Fruit fly (Drosophila melanogaster): ENCODE results near the gene CG4025.

The CG4025 gene

DNA sequence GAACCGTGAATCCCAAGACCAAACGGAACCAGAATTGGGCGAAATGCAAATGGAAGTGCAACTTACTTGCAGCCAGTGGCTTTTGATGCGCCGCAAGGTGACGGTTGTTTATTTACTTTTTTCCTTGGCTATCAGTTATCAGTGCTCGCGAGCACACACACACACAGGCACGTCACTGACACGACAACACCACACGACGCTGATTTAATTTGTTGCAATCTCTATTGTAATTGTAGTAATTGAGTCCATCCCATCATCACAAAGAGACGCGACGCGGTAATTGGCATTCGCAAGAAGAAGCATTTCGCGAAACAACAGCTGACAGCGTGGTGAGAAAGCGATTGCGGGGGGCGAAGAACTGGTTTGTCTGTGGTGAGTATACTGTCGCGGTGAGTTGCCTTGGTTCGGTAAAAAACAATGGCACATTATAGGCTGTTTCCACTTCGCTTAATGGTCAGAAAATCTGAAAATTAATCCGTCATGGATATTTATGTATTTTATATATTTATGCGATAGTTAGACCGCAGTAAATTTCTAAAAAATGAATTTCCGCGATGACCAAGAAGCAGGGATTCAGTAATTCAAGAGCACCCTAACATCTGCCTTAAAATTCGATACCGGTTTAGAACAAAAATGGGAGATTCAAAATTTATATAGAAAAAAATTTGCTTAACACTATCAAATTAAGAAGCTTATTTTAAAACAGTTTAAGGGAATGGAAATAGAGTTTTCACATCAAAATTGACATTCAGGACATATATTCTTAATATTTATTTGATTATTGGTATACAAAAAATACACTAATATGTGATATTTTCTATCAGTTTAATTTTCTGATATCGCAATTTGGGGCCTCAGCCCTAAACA, 34.6 kb upstream of the CG4025 start, which contains the start of the genes Actn and usp (continued):
- TF ChIP-seq CG6163 (GFP tag; IDR thresholded peaks at IDR 0.05) (peak; percentile 43; the same call in 1 of the 3 replicates), Hr39 (GFP tag; optimal IDR thresholded peaks at IDR 0.05) (peak; percentile 8), Ets21C (GFP tag; optimal IDR thresholded peaks at IDR 0.05) (no peak), CG7368 (GFP tag; optimal IDR thresholded peaks at IDR 0.05) (no peak), CG10631 (GFP tag; optimal IDR thresholded peaks at IDR 0.05) (peak; percentile 13), CG8632 (GFP tag; optimal IDR thresholded peaks at IDR 0.05) (no peak), spab (GFP tag; optimal IDR thresholded peaks at IDR 0.05) (no peak), CG3032 (tag; optimal IDR thresholded peaks at IDR 0.05) (peak; percentile 37), CG31627 (GFP tag; optimal IDR thresholded peaks at IDR 0.05) (peak; percentile 40), Eip78C (GFP tag) (peak; percentile 78), fkh (GFP tag; optimal IDR thresholded peaks at IDR 0.05) (peak; percentile 11), dac (GFP tag; optimal IDR thresholded peaks at IDR 0.05) (no peak), ss (GFP tag; optimal IDR thresholded peaks at IDR 0.05) (peak; percentile 11 to 63), CG34406 (GFP tag; optimal IDR thresholded peaks at IDR 0.05) (no peak), Eip93F (GFP tag; optimal IDR thresholded peaks at IDR 0.05) (no peak), Hr38 (GFP tag; optimal IDR thresholded peaks at IDR 0.05) (no peak), Sox14 (GFP tag; optimal IDR thresholded peaks at IDR 0.05) (peak; percentile 64), acj6 (GFP tag; optimal IDR thresholded peaks at IDR 0.05) (peak; percentile 12), CG8319 (GFP tag; optimal IDR thresholded peaks at IDR 0.05) (no peak), CG6808 (GFP tag; optimal IDR thresholded peaks at IDR 0.05) (no peak), Sox15 (GFP tag; optimal IDR thresholded peaks at IDR 0.05) (no peak), svp (GFP tag) (peak; percentile 80), CG3919 (GFP tag; optimal IDR thresholded peaks at IDR 0.05) (peak; percentile 25), Hr4 (GFP tag; optimal IDR thresholded peaks at IDR 0.05) (peak; percentile 46), CG16779 (tag; optimal IDR thresholded peaks at IDR 0.05) (peak; percentile 44), vri (GFP tag; optimal IDR thresholded peaks at IDR 0.05) (peak; percentile 19), Ets96B (tag; optimal IDR thresholded peaks at IDR 0.05) (peak; percentile 6), dsx (GFP tag; optimal IDR thresholded peaks at IDR 0.05; ENCODE audit: poor library complexity, severe bottlenecking) (peak; percentile 96), CG8119 (GFP tag; IDR thresholded peaks at IDR 0.05) (no peak), CG15336 (GFP tag; IDR thresholded peaks at IDR 0.05) (peak; percentile 54), pdm3 (GFP tag; optimal IDR thresholded peaks at IDR 0.05) (peak; percentile 44), Gug (GFP tag; IDR thresholded peaks at IDR 0.05) (no peak)

DNA sequence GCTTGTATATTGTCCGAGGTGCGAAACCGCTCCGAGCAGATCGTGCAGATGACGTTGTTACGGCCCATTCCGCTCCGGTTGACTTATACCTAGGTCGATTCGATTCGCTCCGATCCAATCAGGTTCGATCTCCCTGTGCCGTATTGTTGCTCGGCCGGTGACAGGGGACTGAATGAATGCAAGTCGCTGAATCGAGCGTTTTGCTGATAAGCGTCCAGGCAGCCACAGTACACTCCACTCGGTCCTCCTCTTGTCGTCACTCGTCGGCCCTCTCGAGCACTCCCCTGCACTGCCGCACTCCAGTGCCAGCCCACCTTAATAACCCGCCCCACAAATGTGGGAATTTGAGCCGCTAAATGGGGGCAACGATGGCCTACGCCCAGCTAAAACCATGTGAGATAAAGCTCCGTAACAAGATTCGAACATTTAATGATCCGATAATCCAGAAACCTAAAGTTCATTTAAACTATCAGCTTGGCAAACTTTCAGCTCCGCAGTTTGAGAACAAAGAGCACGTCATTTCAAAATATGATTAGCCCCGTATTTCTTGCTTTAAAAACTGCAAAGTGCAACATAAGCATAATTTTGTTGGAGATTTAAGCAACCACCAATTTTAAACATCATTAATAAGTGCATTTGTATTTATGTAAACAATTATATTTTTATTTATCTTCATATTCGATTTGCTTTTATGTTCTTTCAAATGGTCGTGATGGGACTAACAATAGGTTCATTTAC, 32.9 kb upstream of the CG4025 start, which contains the start of gene CG4325:
CG4325 (minus strand) TSS at position 159 of the 738 bp plus-strand sequence.
- TF ChIP-seq CG6163 (GFP tag; IDR thresholded peaks at IDR 0.05) (0 out of 3 replicates have a peak, but pooled peaks have one; percentile 16), achi (GFP tag; optimal IDR thresholded peaks at IDR 0.05) (no peak), svp (GFP tag) (peak; percentile 95), vri (GFP tag; optimal IDR thresholded peaks at IDR 0.05) (peak; percentile 39), Eip78C (GFP tag) (peak; percentile 15)

DNA sequence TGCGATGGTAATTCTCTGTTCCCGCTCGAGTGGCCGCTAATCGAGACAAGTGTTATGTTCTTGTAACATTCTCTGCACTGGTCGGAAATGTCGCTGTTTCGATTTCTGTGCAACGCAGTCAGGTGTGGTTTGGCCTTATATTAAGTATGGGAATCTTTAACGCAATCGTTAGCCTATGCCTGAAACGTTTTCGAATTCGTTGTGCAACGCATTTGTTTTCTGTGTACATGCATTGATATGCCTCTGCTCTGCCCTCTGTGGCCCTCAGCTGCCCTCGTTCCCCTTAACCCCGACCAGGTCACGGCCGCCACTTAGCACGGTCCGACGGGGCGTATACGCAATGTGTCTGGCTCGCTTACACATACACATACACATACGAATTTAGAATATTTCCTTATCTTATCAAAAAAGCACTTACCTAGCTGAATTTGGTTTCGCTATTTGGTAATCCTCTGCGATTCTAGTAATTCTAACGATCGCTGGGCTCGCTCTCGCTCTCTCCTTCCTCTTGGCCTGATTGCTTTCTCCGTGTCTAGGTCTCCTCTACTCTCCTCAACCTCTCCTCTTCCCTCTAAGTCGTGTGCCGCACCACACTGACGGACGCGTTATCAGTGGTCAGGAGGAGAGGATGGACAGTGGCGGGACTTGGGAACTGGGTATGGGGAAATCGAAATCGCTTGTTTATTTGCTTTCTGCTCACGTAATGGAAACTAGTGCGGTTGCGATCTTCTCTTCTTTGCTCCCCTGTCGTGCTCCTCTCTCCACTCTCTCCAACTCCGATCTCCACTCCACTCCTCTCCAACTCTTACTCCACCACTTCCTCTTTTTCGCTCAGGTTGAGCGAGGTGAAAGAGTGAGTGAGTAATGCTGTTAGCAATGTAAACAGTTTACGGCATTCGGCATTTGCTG, 27.7 kb upstream of the CG4025 start:
- no peak for TF ChIP-seq CG7368 (GFP tag; optimal IDR thresholded peaks at IDR 0.05)
- no peak for TF ChIP-seq fd59A (GFP tag; optimal IDR thresholded peaks at IDR 0.05)
- no peak for TF ChIP-seq dsx (GFP tag; optimal IDR thresholded peaks at IDR 0.05; ENCODE audit: poor library complexity, severe bottlenecking)
- TF ChIP-seq spab (GFP tag; optimal IDR thresholded peaks at IDR 0.05) = no peak
- TF ChIP-seq CG11902 (GFP tag; optimal IDR thresholded peaks at IDR 0.05) = no peak
- no peak for TF ChIP-seq CG8632 (GFP tag; optimal IDR thresholded peaks at IDR 0.05)
- TF ChIP-seq fkh (GFP tag; optimal IDR thresholded peaks at IDR 0.05) = peak; percentile 51
- peak; percentile 33 for TF ChIP-seq Eip78C (GFP tag)
- no peak for TF ChIP-seq OdsH (GFP tag; optimal IDR thresholded peaks at IDR 0.05)
- no peak for TF ChIP-seq salr (GFP tag; optimal IDR thresholded peaks at IDR 0.05)
- no peak for TF ChIP-seq CG16779 (tag; optimal IDR thresholded peaks at IDR 0.05)
- TF ChIP-seq Hr38 (GFP tag; optimal IDR thresholded peaks at IDR 0.05) = no peak
- no peak for TF ChIP-seq CG9139 (GFP tag; optimal IDR thresholded peaks at IDR 0.05)
- TF ChIP-seq Sox15 (GFP tag; optimal IDR thresholded peaks at IDR 0.05) = no peak
- TF ChIP-seq Ets96B (tag; optimal IDR thresholded peaks at IDR 0.05) = no peak
- peak; percentile 87 for TF ChIP-seq vri (GFP tag; optimal IDR thresholded peaks at IDR 0.05)
- TF ChIP-seq svp (GFP tag) = peak; percentile 70
- TF ChIP-seq Met (GFP tag; optimal IDR thresholded peaks at IDR 0.05) = peak; percentile 31
